Worm (Caenorhabditis elegans) whole organism, young adult: ENCODE data around the gene nmgp-1.

Experiments
- C06A6.2 ChIP-seq: fragments of 200-800 bp; sonication (Bioruptor generic); conservative IDR thresholded peaks from 2 replicates; pipeline ENCODE4 v1.3.6; 2022; ENCODE audit warnings: missing genetic modification characterization, missing compliant biosample characterization
- D2030.7 ChIP-seq: fragments of 200-800 bp; sonication (Bioruptor generic); IDR thresholded peaks from 2 replicates; pipeline ENCODE4 v1.3.6; 2022; ENCODE audit warnings: missing genetic modification reagents, missing genetic modification characterization, missing compliant biosample characterization
- F23B12.7 ChIP-seq: sonication (generic microtip); optimal IDR thresholded peaks from 2 replicates; lab custom pipeline; 2017; ENCODE audit warnings: missing genetic modification characterization, mild to moderate bottlenecking, missing compliant biosample characterization, antibody characterized with exemption, moderate library complexity; ENCODE audit not compliant: insufficient read depth
- F33H1.4 ChIP-seq: fragments of 200-800 bp; sonication (Bioruptor generic); IDR thresholded peaks from 2 replicates; pipeline ENCODE4 v1.3.6; 2022; ENCODE audit warnings: missing genetic modification reagents, missing genetic modification characterization, missing compliant biosample characterization
- F39B2.1 ChIP-seq: fragments of 200-800 bp; sonication (Bioruptor generic); IDR thresholded peaks from 2 replicates; pipeline ENCODE4 v1.3.6; 2022; ENCODE audit warnings: missing genetic modification reagents, missing genetic modification characterization, missing compliant biosample characterization
- F49E8.2 ChIP-seq: sonication (generic microtip); optimal IDR thresholded peaks from 3 replicates; lab custom pipeline; 2017; ENCODE audit warnings: missing genetic modification characterization, mild to moderate bottlenecking, missing compliant biosample characterization, antibody characterized with exemption, moderate library complexity; ENCODE audit not compliant: insufficient read depth
- T07F8.4 ChIP-seq: sonication (generic microtip); optimal IDR thresholded peaks from 2 replicates; lab custom pipeline; 2016; ENCODE audit warnings: mild to moderate bottlenecking, missing genetic modification characterization, moderate library complexity, missing compliant biosample characterization
- T26A5.8 ChIP-seq: sonication (generic microtip); optimal IDR thresholded peaks from 2 replicates; lab custom pipeline; 2016; ENCODE audit warnings: missing genetic modification characterization, missing compliant biosample characterization
- Y95B8A.8 ChIP-seq: fragments of 200-800 bp; sonication (Bioruptor generic); IDR thresholded peaks from 2 replicates; pipeline ENCODE4 v1.3.6; 2022; ENCODE audit warnings: missing genetic modification reagents, missing genetic modification characterization, missing compliant biosample characterization
- akir-1 ChIP-seq: fragments of 200-800 bp; sonication (Bioruptor generic); optimal IDR thresholded peaks from 2 replicates; lab custom pipeline; 2018; ENCODE audit warnings: mild to moderate bottlenecking, missing genetic modification characterization, moderate library complexity, missing compliant biosample characterization
- aptf-2 ChIP-seq: fragments of 200-800 bp; sonication (Bioruptor generic); conservative IDR thresholded peaks from 2 replicates; pipeline ENCODE4 v1.3.6; 2022; ENCODE audit warnings: missing genetic modification reagents, missing genetic modification characterization, missing compliant biosample characterization
- attf-3 ChIP-seq: fragments of 200-800 bp; sonication (Bioruptor generic); conservative IDR thresholded peaks from 2 replicates; pipeline ENCODE4 v1.3.6; 2022; ENCODE audit warnings: missing genetic modification reagents, missing genetic modification characterization, missing compliant biosample characterization
- ceh-100 ChIP-seq: fragments of 200-800 bp; sonication (Bioruptor generic); IDR thresholded peaks from 2 replicates; pipeline ENCODE4 v1.3.6; 2022; ENCODE audit warnings: missing genetic modification reagents, missing genetic modification characterization, missing compliant biosample characterization
- ceh-27 ChIP-seq: fragments of 200-800 bp; sonication (Bioruptor generic); optimal IDR thresholded peaks from 2 replicates; lab custom pipeline; 2018; ENCODE audit warnings: mild to moderate bottlenecking, missing genetic modification characterization, moderate library complexity, missing compliant biosample characterization
- ceh-58 ChIP-seq: fragments of 200-800 bp; sonication (Bioruptor generic); IDR thresholded peaks from 2 replicates; pipeline ENCODE4 v1.3.6; 2022; ENCODE audit warnings: missing genetic modification characterization, missing compliant biosample characterization
- dox-1 ChIP-seq: fragments of 200-800 bp; sonication (Bioruptor generic); IDR thresholded peaks from 2 replicates; pipeline ENCODE4 v1.3.6; 2022; ENCODE audit warnings: missing genetic modification reagents, missing genetic modification characterization, missing compliant biosample characterization
- egl-44 ChIP-seq: fragments of 200-800 bp; sonication (Bioruptor generic); IDR thresholded peaks from 2 replicates; pipeline ENCODE4 v1.3.6; 2022; ENCODE audit warnings: missing genetic modification reagents, missing genetic modification characterization, missing compliant biosample characterization
- ekl-4 ChIP-seq: fragments of 200-800 bp; sonication (Bioruptor generic); IDR thresholded peaks from 2 replicates; pipeline ENCODE4 v1.3.6; 2022; ENCODE audit warnings: missing genetic modification reagents, missing genetic modification characterization, missing compliant biosample characterization
- ets-4 ChIP-seq: fragments of 200-800 bp; sonication (Bioruptor generic); optimal IDR thresholded peaks from 2 replicates; lab custom pipeline; 2018; ENCODE audit warnings: mild to moderate bottlenecking, missing genetic modification characterization, missing compliant biosample characterization
- him-1 ChIP-seq: sonication (generic microtip); optimal IDR thresholded peaks from 2 replicates; lab custom pipeline; 2016; ENCODE audit warnings: missing genotype, missing genetic modification reagents, missing genetic modification characterization, missing compliant biosample characterization
- hlh-12 ChIP-seq: sonication (generic microtip); optimal IDR thresholded peaks from 2 replicates; lab custom pipeline; 2016; ENCODE audit warnings: missing genetic modification characterization, missing compliant biosample characterization
- lag-1 ChIP-seq: fragments of 200-800 bp; sonication (Bioruptor generic); IDR thresholded peaks from 2 replicates; pipeline ENCODE4 v1.3.6; 2022; ENCODE audit warnings: missing genetic modification reagents, missing genetic modification characterization, missing compliant biosample characterization
- let-526 ChIP-seq: fragments of 200-800 bp; sonication (Bioruptor generic); IDR thresholded peaks from 2 replicates; pipeline ENCODE4 v1.3.6; 2022; ENCODE audit warnings: missing genetic modification reagents, missing genetic modification characterization, missing compliant biosample characterization
- lin-35 ChIP-seq, 3 experiments: fragments of 150-350 bp in 2 of 3; sonication (generic microtip) in 1 of 3; optimal IDR thresholded peaks; 2 replicates each; lab custom pipeline; 2014 to 2018; ENCODE audit warnings: missing biosample characterization in 3 of 3, missing genetic modification characterization in 3 of 3, missing genetic modification reagents in 3 of 3
- lin-54 ChIP-seq: fragments of 200-800 bp; sonication (Bioruptor generic); optimal IDR thresholded peaks from 2 replicates; lab custom pipeline; 2018; ENCODE audit warnings: mild to moderate bottlenecking, missing genetic modification characterization, missing compliant biosample characterization
- lir-1 ChIP-seq: fragments of 200-800 bp; sonication (Bioruptor generic); conservative IDR thresholded peaks from 2 replicates; pipeline ENCODE4 v1.3.6; 2022; ENCODE audit warnings: missing genetic modification reagents, missing genetic modification characterization, missing compliant biosample characterization
- lsl-1 ChIP-seq: fragments of 200-800 bp; sonication (Bioruptor generic); optimal IDR thresholded peaks from 2 replicates; lab custom pipeline; 2018; ENCODE audit warnings: mild to moderate bottlenecking, missing genetic modification characterization, moderate library complexity, missing compliant biosample characterization
- lsy-27 ChIP-seq: sonication (generic microtip); optimal IDR thresholded peaks from 2 replicates; lab custom pipeline; 2017; ENCODE audit warnings: missing genetic modification characterization, mild to moderate bottlenecking, missing compliant biosample characterization, antibody characterized with exemption, missing genotype, borderline replicate concordance; ENCODE audit not compliant: insufficient read depth
- madf-10 ChIP-seq: sonication (generic microtip); optimal IDR thresholded peaks from 2 replicates; lab custom pipeline; 2016; ENCODE audit warnings: mild to moderate bottlenecking, missing genetic modification characterization, missing compliant biosample characterization
- madf-8 ChIP-seq: fragments of 200-800 bp; sonication (Bioruptor generic); conservative IDR thresholded peaks from 2 replicates; pipeline ENCODE4 v1.3.6; 2022; ENCODE audit warnings: missing genetic modification reagents, missing genetic modification characterization, missing compliant biosample characterization
- mcd-1 ChIP-seq: fragments of 200-800 bp; sonication (Bioruptor generic); IDR thresholded peaks from 2 replicates; pipeline ENCODE4 v1.3.6; 2022; ENCODE audit warnings: missing genetic modification reagents, missing genetic modification characterization, missing compliant biosample characterization
- nfya-2 ChIP-seq: fragments of 200-800 bp; sonication (Bioruptor generic); IDR thresholded peaks from 2 replicates; pipeline ENCODE4 v1.3.6; 2022; ENCODE audit warnings: missing genetic modification reagents, missing genetic modification characterization, missing compliant biosample characterization
- nfyb-1 ChIP-seq: fragments of 200-800 bp; sonication (Bioruptor generic); IDR thresholded peaks from 2 replicates; pipeline ENCODE4 v1.3.6; 2022; ENCODE audit warnings: missing genetic modification reagents, missing genetic modification characterization, missing compliant biosample characterization
- nhr-27 ChIP-seq: fragments of 200-800 bp; sonication (Bioruptor generic); optimal IDR thresholded peaks from 2 replicates; lab custom pipeline; 2018; ENCODE audit warnings: mild to moderate bottlenecking, missing genetic modification characterization, moderate library complexity, missing compliant biosample characterization
- nhr-80 ChIP-seq: sonication (generic microtip); optimal IDR thresholded peaks from 2 replicates; lab custom pipeline; 2016; ENCODE audit warnings: missing genetic modification characterization, missing compliant biosample characterization
- pbrm-1 ChIP-seq: fragments of 200-800 bp; sonication (Bioruptor generic); IDR thresholded peaks from 2 replicates; pipeline ENCODE4 v1.3.6; 2022; ENCODE audit warnings: missing genetic modification reagents, missing genetic modification characterization, missing compliant biosample characterization
- sdz-38 ChIP-seq: sonication (generic microtip); optimal IDR thresholded peaks from 2 replicates; lab custom pipeline; 2016; ENCODE audit warnings: missing genotype, missing genetic modification characterization, missing compliant biosample characterization
- sea-2 ChIP-seq: fragments of 200-800 bp; sonication (Bioruptor generic); IDR thresholded peaks from 2 replicates; pipeline ENCODE4 v1.3.6; 2022; ENCODE audit warnings: missing genetic modification characterization, missing compliant biosample characterization
- snpc-1.3 ChIP-seq: sonication (generic microtip); optimal IDR thresholded peaks from 2 replicates; lab custom pipeline; 2017; ENCODE audit warnings: missing genetic modification characterization, mild to moderate bottlenecking, missing compliant biosample characterization, antibody characterized with exemption, moderate library complexity, missing genotype, missing genetic modification reagents; ENCODE audit not compliant: insufficient read depth
- tbp1 ChIP-seq: fragments of 200-800 bp; sonication (Bioruptor generic); optimal IDR thresholded peaks from 2 replicates; lab custom pipeline; 2018; ENCODE audit warnings: mild to moderate bottlenecking, missing genetic modification characterization, missing compliant biosample characterization
- tbx-9 ChIP-seq: sonication (generic microtip); optimal IDR thresholded peaks from 2 replicates; lab custom pipeline; 2016; ENCODE audit warnings: borderline replicate concordance, missing genetic modification characterization, inconsistent platforms, missing compliant biosample characterization
- tlf-1 ChIP-seq: fragments of 200-800 bp; sonication (Bioruptor generic); optimal IDR thresholded peaks from 2 replicates; lab custom pipeline; 2018; ENCODE audit warnings: mild to moderate bottlenecking, missing genetic modification characterization, missing compliant biosample characterization
- ztf-22 ChIP-seq: fragments of 200-800 bp; sonication (Bioruptor generic); optimal IDR thresholded peaks from 2 replicates; lab custom pipeline; 2018; ENCODE audit warnings: mild to moderate bottlenecking, missing genetic modification characterization, moderate library complexity, missing compliant biosample characterization
- ztf-26 ChIP-seq: sonication (generic microtip); optimal IDR thresholded peaks from 2 replicates; lab custom pipeline; 2017; ENCODE audit warnings: missing genetic modification characterization, missing compliant biosample characterization
- ztf-28 ChIP-seq: fragments of 200-800 bp; sonication (Bioruptor generic); IDR thresholded peaks from 2 replicates; pipeline ENCODE4 v1.3.6; 2022; ENCODE audit warnings: missing genetic modification reagents, missing genetic modification characterization, missing compliant biosample characterization
- ztf-6 ChIP-seq: fragments of 200-800 bp; sonication (Bioruptor generic); IDR thresholded peaks from 2 replicates; pipeline ENCODE4 v1.3.6; 2022; ENCODE audit warnings: missing genetic modification reagents, missing genetic modification characterization, missing compliant biosample characterization

Gene nmgp-1

DNA sequence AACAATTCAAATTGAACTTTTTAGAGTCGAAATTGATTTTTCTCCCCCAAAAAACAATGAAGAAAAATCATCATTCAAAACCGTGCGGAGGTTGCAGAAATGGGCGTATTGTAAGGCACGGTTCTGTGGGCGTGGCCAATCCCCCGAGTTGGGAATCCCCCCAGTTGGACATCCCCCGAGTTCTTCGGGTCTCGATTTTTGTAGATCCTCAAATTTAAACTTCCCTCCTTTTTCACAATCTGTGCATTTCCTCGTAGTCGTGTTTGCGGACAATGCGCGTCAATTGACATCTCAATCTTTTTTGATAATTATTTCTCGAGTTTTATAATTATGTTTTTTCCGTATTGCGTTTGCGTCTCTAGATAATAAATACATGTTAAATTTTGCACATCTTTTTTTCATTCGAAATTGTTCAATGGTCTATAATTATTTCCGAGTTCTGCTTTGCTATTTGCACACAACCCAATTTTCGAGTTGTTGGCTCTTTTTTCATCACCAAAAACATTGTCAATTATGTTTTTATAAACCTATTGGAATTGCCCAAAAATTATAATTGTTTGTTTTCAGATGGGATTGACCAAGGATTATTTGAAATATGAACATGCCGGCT lies 9.3 kb downstream of the nmgp-1 start, which contains the start of gene F13H8.2 (continued):
- TF ChIP-seq sea-2 (GFP tag; lab: Robert Waterston, UW), result no peak
- TF ChIP-seq tbx-9, result no peak
- TF ChIP-seq F23B12.7, result peak; percentile 95
- TF ChIP-seq nfyb-1 (GFP tag; lab: Robert Waterston, UW), result peak; percentile 93
- TF ChIP-seq F39B2.1 (GFP tag; lab: Robert Waterston, UW), result no peak
- peak; percentile 63 for TF ChIP-seq lsl-1 (GFP tag; lab: Kevin White, UChicago)
- TF ChIP-seq Y95B8A.8 (GFP tag; lab: Robert Waterston, UW), result peak; percentile 52; the same call in 1 of the 2 replicates
- peak; percentile 92 for TF ChIP-seq pbrm-1
- peak; percentile 52 for TF ChIP-seq tlf-1 (GFP tag; lab: Kevin White, UChicago)
- peak; percentile 85 for TF ChIP-seq C06A6.2 (GFP tag; lab: Robert Waterston, UW)
- TF ChIP-seq ceh-100, result peak; percentile 98
- peak; percentile 50; the same call in 1 of the 2 replicates for TF ChIP-seq ztf-6
- no peak for TF ChIP-seq hlh-12
- TF ChIP-seq akir-1 (GFP tag; lab: Kevin White, UChicago), result no peak
- TF ChIP-seq F49E8.2 (tag; lab: Kevin White, UChicago), result peak; percentile 6
- TF ChIP-seq T26A5.8, result no peak
- TF ChIP-seq T07F8.4, result no peak
- TF ChIP-seq F33H1.4 (GFP tag; lab: Robert Waterston, UW), result peak; percentile 73
- peak; percentile 13 for TF ChIP-seq ztf-26 (tag; lab: Kevin White, UChicago)
- TF ChIP-seq mcd-1 (GFP tag; lab: Robert Waterston, UW), result peak; percentile 90
- peak; percentile 66; the same call in 1 of the 2 replicates for TF ChIP-seq egl-44 (GFP tag; lab: Robert Waterston, UW)
- TF ChIP-seq tbp1, result peak; percentile 52
- TF ChIP-seq dox-1 (GFP tag; lab: Robert Waterston, UW), result peak; percentile 96
- no peak for TF ChIP-seq nfya-2 (GFP tag; lab: Robert Waterston, UW)
- TF ChIP-seq let-526 (GFP tag; lab: Robert Waterston, UW), result 0 out of 2 replicates have a peak, but pooled peaks have one; percentile 9
- TF ChIP-seq nhr-80 (tag; lab: Kevin White, UChicago), result peak; percentile 10
- TF ChIP-seq snpc-1.3 (tag; lab: Kevin White, UChicago), result no peak
- TF ChIP-seq D2030.7 (GFP tag; lab: Robert Waterston, UW), result peak; percentile 94
- no peak for TF ChIP-seq ets-4 (GFP tag; lab: Kevin White, UChicago)
- peak; percentile 23 for TF ChIP-seq madf-10 (tag; lab: Kevin White, UChicago)
- no peak for TF ChIP-seq lsy-27 (tag; lab: Kevin White, UChicago)
- TF ChIP-seq ztf-28 (GFP tag; lab: Robert Waterston, UW), result peak; percentile 95
- TF ChIP-seq, all 124 proteins: peak for 58

DNA sequence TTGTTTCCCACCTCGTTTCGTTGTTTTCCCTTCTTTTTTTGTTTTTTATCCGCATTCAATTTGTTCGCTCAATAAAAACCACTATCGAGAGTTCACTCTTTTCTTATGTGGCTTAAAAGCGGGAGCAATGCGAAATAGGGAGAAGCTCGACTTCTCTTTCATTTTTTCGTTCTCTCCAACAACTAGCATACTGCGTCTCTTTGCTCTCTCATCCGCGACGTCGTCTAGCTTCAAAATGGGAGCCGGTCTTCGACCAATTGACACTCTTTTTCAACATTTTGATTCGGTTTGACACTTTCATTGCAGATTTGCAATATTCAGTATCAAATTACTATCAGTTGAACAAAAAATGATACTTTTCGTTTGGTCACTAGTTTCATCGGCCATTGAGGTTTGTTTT lies 13.3 kb downstream of the nmgp-1 start, which contains the start of gene bpl-1:
bpl-1 (plus strand) TSS at position 301 of the 400 bp plus-strand sequence.
- TF ChIP-seq lir-1, result no peak
- no peak for TF ChIP-seq ekl-4 (GFP tag; lab: Robert Waterston, UW)
- TF ChIP-seq nfyb-1 (GFP tag; lab: Robert Waterston, UW), result 0 out of 2 replicates have a peak, but pooled peaks have one; percentile 15
- TF ChIP-seq sdz-38, result no peak
- TF ChIP-seq F33H1.4 (GFP tag; lab: Robert Waterston, UW), result no peak
- TF ChIP-seq, all 124 proteins: peak for 1

DNA sequence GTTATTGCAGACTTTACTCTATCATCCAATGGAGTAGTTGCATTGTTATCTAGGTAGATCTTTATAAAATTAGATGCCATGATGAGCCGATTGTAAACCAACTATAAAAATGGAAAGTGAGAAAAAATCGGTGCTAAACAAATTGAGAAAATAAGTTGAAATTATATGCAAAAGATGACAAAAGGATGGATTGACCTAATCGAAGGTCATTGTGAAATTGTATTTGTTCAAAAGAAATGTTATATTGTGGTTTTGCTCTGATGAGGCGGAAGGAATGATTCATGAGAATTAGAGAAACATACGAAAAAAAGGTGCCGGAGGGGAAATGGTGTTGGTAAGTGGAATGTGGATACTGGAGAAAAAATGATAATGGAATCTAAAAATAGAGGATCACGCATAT lies 20.3 kb downstream of the nmgp-1 start, which contains the start of gene scly-1:
scly-1 (minus strand) TSS at position 101 of the 400 bp plus-strand sequence.
- TF ChIP-seq ceh-58 (GFP tag; lab: Robert Waterston, UW) (no peak), nhr-27 (tag; lab: Kevin White, UChicago) (no peak), lin-54 (GFP tag; lab: Kevin White, UChicago) (no peak), tbp1 (no peak), ztf-22 (GFP tag; lab: Kevin White, UChicago) (no peak), madf-8 (GFP tag; lab: Robert Waterston, UW) (no peak), ceh-27 (GFP tag; lab: Kevin White, UChicago) (no peak), snpc-1.3 (tag; lab: Kevin White, UChicago) (no peak), him-1 (tag; lab: Kevin White, UChicago) (no peak), lag-1 (GFP tag; lab: Robert Waterston, UW) (no peak), attf-3 (GFP tag; lab: Robert Waterston, UW) (no peak), aptf-2 (no peak), lin-35 (GFP tag; optimal IDR thresholded peaks at IDR 0.05; lab: Kevin White, UChicago) (no peak)
